Worm (Caenorhabditis elegans): ENCODE results near the gene W03F9.9.
A peak's percentile ranks its signal among the peaks of the same experiment; 100 is the strongest.

DNA sequence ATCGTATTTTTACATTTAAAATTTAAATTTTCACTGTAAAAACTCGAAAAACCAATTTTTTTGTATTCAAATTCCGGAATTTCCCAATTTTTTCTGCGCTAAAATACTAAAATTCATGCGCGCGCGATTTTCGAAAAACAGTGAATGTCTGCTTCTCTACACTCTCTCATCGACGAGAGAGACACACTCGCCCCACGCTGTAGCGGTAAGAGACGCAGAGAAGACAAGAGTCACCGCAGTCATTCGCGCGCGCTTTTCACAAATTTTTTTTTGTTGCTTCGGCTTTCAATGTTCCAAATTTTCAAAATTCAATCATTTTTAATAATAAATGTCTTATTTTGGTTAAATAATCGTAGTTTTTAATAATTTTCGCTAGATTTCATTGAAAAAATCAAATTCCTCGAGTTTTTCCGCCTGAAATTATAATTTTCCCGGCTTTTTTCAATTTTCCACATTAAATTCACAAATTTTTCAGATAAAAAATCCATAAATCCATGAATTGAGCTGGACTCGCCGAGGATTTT is 47.1 kb downstream of the W03F9.9 start, which contains the start of gene arid-1:
- TF ChIP-seq alr-1 (tag; optimal IDR thresholded peaks at IDR 0.05) (no peak), ceh-82 (tag; optimal IDR thresholded peaks at IDR 0.05) (no peak), snpc-4 (tag; optimal IDR thresholded peaks at IDR 0.05) (no peak), egl-27 (tag; optimal IDR thresholded peaks at IDR 0.05) (no peak), mdl-1 (tag; optimal IDR thresholded peaks at IDR 0.05) (peak in 1 of 2 experiments; percentile 11), ztf-1 (GFP tag; conservative IDR thresholded peaks at IDR 0.05) (no peak), ztf-4 (tag; optimal IDR thresholded peaks at IDR 0.05) (no peak), lin-13 (GFP tag; optimal IDR thresholded peaks at IDR 0.05) (no peak), unc-55 (GFP tag; optimal IDR thresholded peaks at IDR 0.05) (peak; percentile 64), unc-39 (tag; optimal IDR thresholded peaks at IDR 0.05) (no peak), ama-1 (optimal IDR thresholded peaks at IDR 0.05) (no peak)

All from whole organism, L2 larva.